Worm (Caenorhabditis elegans) whole organism, L2 larva: ENCODE data around the gene Y46G5A.28.

Experiments
- ama-1 ChIP-seq: fragments of 150-350 bp; optimal IDR thresholded peaks from 2 replicates; lab custom pipeline; 2018; ENCODE audit warnings: inconsistent platforms
- egl-27 ChIP-seq: sonication (generic microtip); optimal IDR thresholded peaks from 3 replicates; lab custom pipeline; 2017; ENCODE audit warnings: missing biosample characterization, missing genetic modification reagents, missing genetic modification characterization
- elt-3 ChIP-seq: sonication (generic microtip); optimal IDR thresholded peaks from 2 replicates; lab custom pipeline; 2017; ENCODE audit warnings: missing biosample characterization, missing genetic modification characterization
- lin-11 ChIP-seq: fragments of 150-350 bp; sonication (generic microtip); optimal IDR thresholded peaks from 2 replicates; lab custom pipeline; 2014; ENCODE audit warnings: missing biosample characterization, missing genetic modification characterization, inconsistent platforms, mixed read lengths
- lin-13 ChIP-seq: fragments of 150-350 bp; optimal IDR thresholded peaks from 2 replicates; lab custom pipeline; 2014; ENCODE audit warnings: missing biosample characterization, missing genetic modification reagents, missing genetic modification characterization
- lin-39 ChIP-seq: fragments of 150-350 bp; optimal IDR thresholded peaks from 2 replicates; lab custom pipeline; 2014; ENCODE audit warnings: missing biosample characterization, missing genetic modification reagents, missing genetic modification characterization
- lsy-2 ChIP-seq, 2 experiments: fragments of 150-350 bp in 1 of 2; sonication (generic microtip) in 1 of 2; optimal IDR thresholded peaks; 2 replicates each; lab custom pipeline; 2014 to 2017; ENCODE audit warnings: missing biosample characterization in 2 of 2, missing genetic modification characterization in 2 of 2
- mab-5 ChIP-seq: fragments of 150-350 bp; optimal IDR thresholded peaks from 2 replicates; lab custom pipeline; 2014; ENCODE audit warnings: missing biosample characterization, missing genetic modification characterization
- nhr-12 ChIP-seq: fragments of 150-350 bp; optimal IDR thresholded peaks from 2 replicates; lab custom pipeline; 2014; ENCODE audit warnings: missing biosample characterization, missing genetic modification characterization
- nhr-6 ChIP-seq: fragments of 150-350 bp; optimal IDR thresholded peaks from 2 replicates; lab custom pipeline; 2014; ENCODE audit warnings: missing biosample characterization, missing genetic modification characterization
- nhr-77 ChIP-seq: fragments of 150-350 bp; optimal IDR thresholded peaks from 2 replicates; lab custom pipeline; 2014; ENCODE audit warnings: missing biosample characterization, missing genetic modification characterization
- sem-4 ChIP-seq: fragments of 150-350 bp; optimal IDR thresholded peaks from 2 replicates; lab custom pipeline; 2014; ENCODE audit warnings: missing biosample characterization, missing genetic modification reagents, missing genetic modification characterization
- unc-55 ChIP-seq: fragments of 150-350 bp; sonication (generic microtip); optimal IDR thresholded peaks from 3 replicates; lab custom pipeline; 2014; ENCODE audit warnings: missing biosample characterization, missing genetic modification reagents, missing genetic modification characterization
- unc-62 ChIP-seq: fragments of 150-350 bp; optimal IDR thresholded peaks from 2 replicates; lab custom pipeline; 2014; ENCODE audit warnings: missing biosample characterization, missing genetic modification reagents, missing genetic modification characterization

ce11 chrII:12828863-12829262 lies 21.4 kb upstream of the Y46G5A.28 start, which contains the start of gene Y46G5A.23:
- no peak for TF ChIP-seq lin-13 (GFP tag; lab: Kevin White, UChicago)
- TF ChIP-seq unc-55 (GFP tag; lab: Kevin White, UChicago), result no peak
- TF ChIP-seq nhr-12, result no peak
- no peak for TF ChIP-seq mab-5 (tag; lab: Kevin White, UChicago)
- no peak for TF ChIP-seq elt-3 (tag; lab: Kevin White, UChicago)
- no peak for TF ChIP-seq lsy-2 (tag; optimal IDR thresholded peaks at IDR 0.05; lab: Kevin White, UChicago)
- no peak for TF ChIP-seq nhr-6 (tag; lab: Kevin White, UChicago)
- no peak for TF ChIP-seq lin-39
- TF ChIP-seq sem-4 (tag; lab: Kevin White, UChicago), result no peak
- no peak for TF ChIP-seq egl-27 (tag; lab: Kevin White, UChicago)
- no peak for TF ChIP-seq unc-62 (GFP tag; lab: Kevin White, UChicago)
- TF ChIP-seq nhr-77 (tag; lab: Kevin White, UChicago), result no peak
- no peak for TF ChIP-seq lin-11
- no peak for TF ChIP-seq ama-1 (lab: Kevin White, UChicago)
